Worm (Caenorhabditis elegans) whole organism, L3 larva: ENCODE results near the gene rps-3.

ENCODE experiments used
- R02D3.7 ChIP-seq: fragments of 150-350 bp; optimal IDR thresholded peaks from 2 replicates; lab custom pipeline; 2014; ENCODE audit warnings: missing biosample characterization, missing genetic modification characterization
- ZK546.5 ChIP-seq: sonication (generic microtip); optimal IDR thresholded peaks from 2 replicates; lab custom pipeline; 2017; ENCODE audit warnings: missing biosample characterization, missing genetic modification characterization
- aly-2 ChIP-seq: fragments of 150-350 bp; optimal IDR thresholded peaks from 2 replicates; lab custom pipeline; 2014; ENCODE audit warnings: missing biosample characterization, missing genetic modification characterization
- ama-1 ChIP-seq: fragments of 150-350 bp; optimal IDR thresholded peaks from 2 replicates; lab custom pipeline; 2018
- ceh-16 ChIP-seq: sonication (generic microtip); optimal IDR thresholded peaks from 2 replicates; lab custom pipeline; 2017; ENCODE audit warnings: missing biosample characterization, missing genetic modification characterization
- ceh-28 ChIP-seq: fragments of 150-350 bp; optimal IDR thresholded peaks from 2 replicates; lab custom pipeline; 2014; ENCODE audit warnings: missing biosample characterization, missing genetic modification reagents, missing genetic modification characterization
- ceh-82 ChIP-seq: fragments of 150-350 bp; optimal IDR thresholded peaks from 2 replicates; lab custom pipeline; 2014; ENCODE audit warnings: missing biosample characterization, missing genetic modification characterization
- ceh-9 ChIP-seq: sonication (generic microtip); optimal IDR thresholded peaks from 2 replicates; lab custom pipeline; 2018; ENCODE audit warnings: missing biosample characterization, missing genetic modification characterization
- daf-12 ChIP-seq: fragments of 150-350 bp; optimal IDR thresholded peaks from 2 replicates; lab custom pipeline; 2014; ENCODE audit warnings: missing biosample characterization, missing genetic modification reagents, missing genetic modification characterization
- egl-27 ChIP-seq: sonication (generic microtip); optimal IDR thresholded peaks from 4 replicates; lab custom pipeline; 2017; ENCODE audit warnings: missing biosample characterization, missing genetic modification reagents, missing genetic modification characterization
- egl-5 ChIP-seq: fragments of 150-350 bp; optimal IDR thresholded peaks from 2 replicates; lab custom pipeline; 2017; ENCODE audit warnings: missing biosample characterization, missing genetic modification reagents, missing genetic modification characterization, inconsistent platforms
- elt-1 ChIP-seq: fragments of 150-350 bp; optimal IDR thresholded peaks from 2 replicates; lab custom pipeline; 2014; ENCODE audit warnings: missing biosample characterization, missing genetic modification characterization
- elt-2 ChIP-seq: sonication (generic microtip); optimal IDR thresholded peaks from 2 replicates; lab custom pipeline; 2016; ENCODE audit warnings: missing genetic modification reagents, mild to moderate bottlenecking, missing genetic modification characterization, missing compliant biosample characterization
- elt-3 ChIP-seq, 3 experiments: fragments of 150-350 bp in 1 of 3; sonication (generic microtip) in 2 of 3; optimal IDR thresholded peaks; 2 replicates in 2 of 3; 4 replicates in 1 of 3; lab custom pipeline; 2014 to 2017; ENCODE audit warnings: missing biosample characterization in 3 of 3, missing genetic modification characterization in 3 of 3
- eor-1 ChIP-seq, 2 experiments: fragments of 150-350 bp; optimal IDR thresholded peaks; 2 replicates each; lab custom pipeline; 2014 to 2018; ENCODE audit warnings: missing biosample characterization in 2 of 2, missing genetic modification characterization in 2 of 2
- fkh-10 ChIP-seq: sonication (generic microtip); optimal IDR thresholded peaks from 2 replicates; lab custom pipeline; 2017; ENCODE audit warnings: missing biosample characterization, missing genetic modification reagents, missing genetic modification characterization
- fkh-2 ChIP-seq: fragments of 150-350 bp; optimal IDR thresholded peaks from 2 replicates; lab custom pipeline; 2014; ENCODE audit warnings: missing biosample characterization, missing genetic modification reagents, missing genetic modification characterization
- fos-1 ChIP-seq: fragments of 150-350 bp; optimal IDR thresholded peaks from 2 replicates; lab custom pipeline; 2014; ENCODE audit warnings: missing biosample characterization, missing genetic modification characterization
- hmg-11 ChIP-seq: sonication (generic microtip); optimal IDR thresholded peaks from 2 replicates; lab custom pipeline; 2016; ENCODE audit warnings: missing genetic modification characterization, missing compliant biosample characterization
- jun-1 ChIP-seq: fragments of 150-350 bp; optimal IDR thresholded peaks from 2 replicates; lab custom pipeline; 2014; ENCODE audit warnings: missing biosample characterization, missing genetic modification reagents, missing genetic modification characterization
- lin-15B ChIP-seq: fragments of 150-350 bp; optimal IDR thresholded peaks from 2 replicates; lab custom pipeline; 2014; ENCODE audit warnings: missing biosample characterization, missing genetic modification characterization
- lin-39 ChIP-seq: fragments of 150-350 bp; optimal IDR thresholded peaks from 2 replicates; lab custom pipeline; 2018; ENCODE audit warnings: missing biosample characterization, missing genetic modification reagents, missing genetic modification characterization
- lsy-12 ChIP-seq: sonication (generic microtip); optimal IDR thresholded peaks from 2 replicates; lab custom pipeline; 2016; ENCODE audit warnings: mild to moderate bottlenecking, missing genetic modification characterization, missing compliant biosample characterization
- mdl-1 ChIP-seq: fragments of 150-350 bp; optimal IDR thresholded peaks from 2 replicates; lab custom pipeline; 2014; ENCODE audit warnings: missing biosample characterization, missing genetic modification characterization
- mml-1 ChIP-seq: fragments of 150-350 bp; sonication (generic microtip); optimal IDR thresholded peaks from 3 replicates; lab custom pipeline; 2014; ENCODE audit warnings: missing biosample characterization, missing genetic modification characterization
- nfya-1 ChIP-seq: sonication (generic microtip); optimal IDR thresholded peaks from 2 replicates; lab custom pipeline; 2017; ENCODE audit warnings: missing genetic modification characterization, mild to moderate bottlenecking, missing compliant biosample characterization, antibody characterized with exemption, moderate library complexity; ENCODE audit not compliant: insufficient read depth
- nhr-11 ChIP-seq: fragments of 150-350 bp; optimal IDR thresholded peaks from 2 replicates; lab custom pipeline; 2014; ENCODE audit warnings: missing biosample characterization, missing genetic modification characterization
- nhr-12 ChIP-seq: fragments of 150-350 bp; optimal IDR thresholded peaks from 2 replicates; lab custom pipeline; 2014; ENCODE audit warnings: missing biosample characterization, missing genetic modification characterization
- nhr-23 ChIP-seq: fragments of 150-350 bp; optimal IDR thresholded peaks from 2 replicates; lab custom pipeline; 2014; ENCODE audit warnings: missing biosample characterization, missing genetic modification reagents, missing genetic modification characterization
- nhr-237 ChIP-seq: fragments of 150-350 bp; optimal IDR thresholded peaks from 2 replicates; lab custom pipeline; 2014; ENCODE audit warnings: missing biosample characterization, missing genetic modification characterization
- nhr-25 ChIP-seq: sonication (generic microtip); optimal IDR thresholded peaks from 2 replicates; lab custom pipeline; 2017; ENCODE audit warnings: missing biosample characterization, missing genetic modification characterization
- nhr-28 ChIP-seq: fragments of 150-350 bp; optimal IDR thresholded peaks from 2 replicates; lab custom pipeline; 2014; ENCODE audit warnings: missing biosample characterization, missing genetic modification characterization
- nhr-43 ChIP-seq: sonication (generic microtip); optimal IDR thresholded peaks from 2 replicates; lab custom pipeline; 2016; ENCODE audit warnings: mild to moderate bottlenecking, missing genetic modification characterization, missing compliant biosample characterization; ENCODE audit not compliant: poor library complexity, severe bottlenecking
- nhr-67 ChIP-seq: fragments of 150-350 bp; optimal IDR thresholded peaks from 2 replicates; lab custom pipeline; 2014; ENCODE audit warnings: missing biosample characterization, missing genetic modification characterization
- nhr-76 ChIP-seq: fragments of 150-350 bp; sonication (generic microtip); optimal IDR thresholded peaks from 5 replicates; lab custom pipeline; 2014; ENCODE audit warnings: missing biosample characterization, missing genetic modification characterization
- nhr-77 ChIP-seq: fragments of 150-350 bp; optimal IDR thresholded peaks from 2 replicates; lab custom pipeline; 2014; ENCODE audit warnings: missing biosample characterization, missing genetic modification characterization
- pha-4 ChIP-seq: fragments of 150-350 bp; optimal IDR thresholded peaks from 2 replicates; lab custom pipeline; 2014; ENCODE audit warnings: missing biosample characterization, missing genetic modification reagents, missing genetic modification characterization
- pqm-1 ChIP-seq: fragments of 150-350 bp; optimal IDR thresholded peaks from 2 replicates; lab custom pipeline; 2017; ENCODE audit warnings: missing biosample characterization, missing genetic modification characterization, inconsistent platforms
- sea-2 ChIP-seq: fragments of 150-350 bp; sonication (generic microtip); optimal IDR thresholded peaks from 4 replicates; lab custom pipeline; 2014; ENCODE audit warnings: missing biosample characterization, missing genetic modification reagents, missing genetic modification characterization
- skn-1 ChIP-seq: fragments of 150-350 bp; optimal IDR thresholded peaks from 2 replicates; lab custom pipeline; 2014; ENCODE audit warnings: missing biosample characterization, missing genetic modification characterization
- snpc-4 ChIP-seq: fragments of 150-350 bp; optimal IDR thresholded peaks from 2 replicates; lab custom pipeline; 2014; ENCODE audit warnings: missing biosample characterization, missing genetic modification characterization
- tbx-2 ChIP-seq: sonication (generic microtip); optimal IDR thresholded peaks from 2 replicates; lab custom pipeline; 2016; ENCODE audit warnings: mild to moderate bottlenecking, missing genetic modification characterization, missing compliant biosample characterization
- unc-39 ChIP-seq: sonication (generic microtip); optimal IDR thresholded peaks from 4 replicates; lab custom pipeline; 2017; ENCODE audit warnings: missing biosample characterization, missing genetic modification characterization
- unc-62 ChIP-seq: fragments of 150-350 bp; sonication (generic microtip); optimal IDR thresholded peaks from 4 replicates; lab custom pipeline; 2014; ENCODE audit warnings: missing biosample characterization, missing genetic modification reagents, missing genetic modification characterization
- zag-1 ChIP-seq: fragments of 150-350 bp; optimal IDR thresholded peaks from 2 replicates; lab custom pipeline; 2014; ENCODE audit warnings: missing biosample characterization, missing genetic modification characterization
- ztf-11 ChIP-seq: fragments of 150-350 bp; optimal IDR thresholded peaks from 2 replicates; lab custom pipeline; 2014; ENCODE audit warnings: missing biosample characterization, missing genetic modification characterization
- ztf-4 ChIP-seq: fragments of 150-350 bp; optimal IDR thresholded peaks from 2 replicates; lab custom pipeline; 2014; ENCODE audit warnings: missing biosample characterization, missing genetic modification characterization

rps-3 gene

DNA sequence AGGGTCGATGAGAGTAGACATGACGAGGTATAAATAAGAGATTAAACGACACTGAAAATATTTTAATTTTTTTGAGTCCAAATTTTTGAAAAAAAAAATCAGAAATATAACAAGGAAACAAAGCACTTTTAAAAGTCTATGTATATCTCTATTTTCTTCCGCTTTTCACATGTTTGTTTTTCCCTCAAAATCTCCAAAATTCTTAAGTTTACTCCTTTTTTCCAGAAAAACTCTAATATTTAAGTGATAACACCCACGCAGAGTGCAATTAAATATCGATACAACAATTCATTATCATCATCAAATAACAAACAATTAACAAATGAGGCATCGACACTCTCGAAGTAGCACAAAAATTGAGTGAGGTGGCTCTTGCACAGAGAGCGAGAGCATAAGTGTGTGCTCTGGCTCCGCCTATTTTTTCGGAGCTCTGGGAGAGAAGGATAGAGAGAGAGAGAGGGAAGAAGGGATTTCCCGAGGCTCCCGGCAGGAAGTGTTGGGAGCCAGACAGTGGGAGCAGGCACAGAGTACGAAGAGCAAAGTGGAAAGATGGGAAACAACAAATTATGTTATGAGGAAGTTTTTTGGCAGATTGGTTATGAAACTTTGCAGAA is 48.8 kb upstream of the rps-3 start, which contains the start of gene anmt-2:
Gene anmt-2 (minus strand): TSS at position 51 of the 614 bp plus-strand sequence.
- TF ChIP-seq egl-5 (tag; lab: Kevin White, UChicago), result peak; percentile 35
- TF ChIP-seq pha-4 (tag; lab: Kevin White, UChicago), result peak; percentile 57
- no peak for TF ChIP-seq mml-1 (tag; lab: Kevin White, UChicago)

DNA sequence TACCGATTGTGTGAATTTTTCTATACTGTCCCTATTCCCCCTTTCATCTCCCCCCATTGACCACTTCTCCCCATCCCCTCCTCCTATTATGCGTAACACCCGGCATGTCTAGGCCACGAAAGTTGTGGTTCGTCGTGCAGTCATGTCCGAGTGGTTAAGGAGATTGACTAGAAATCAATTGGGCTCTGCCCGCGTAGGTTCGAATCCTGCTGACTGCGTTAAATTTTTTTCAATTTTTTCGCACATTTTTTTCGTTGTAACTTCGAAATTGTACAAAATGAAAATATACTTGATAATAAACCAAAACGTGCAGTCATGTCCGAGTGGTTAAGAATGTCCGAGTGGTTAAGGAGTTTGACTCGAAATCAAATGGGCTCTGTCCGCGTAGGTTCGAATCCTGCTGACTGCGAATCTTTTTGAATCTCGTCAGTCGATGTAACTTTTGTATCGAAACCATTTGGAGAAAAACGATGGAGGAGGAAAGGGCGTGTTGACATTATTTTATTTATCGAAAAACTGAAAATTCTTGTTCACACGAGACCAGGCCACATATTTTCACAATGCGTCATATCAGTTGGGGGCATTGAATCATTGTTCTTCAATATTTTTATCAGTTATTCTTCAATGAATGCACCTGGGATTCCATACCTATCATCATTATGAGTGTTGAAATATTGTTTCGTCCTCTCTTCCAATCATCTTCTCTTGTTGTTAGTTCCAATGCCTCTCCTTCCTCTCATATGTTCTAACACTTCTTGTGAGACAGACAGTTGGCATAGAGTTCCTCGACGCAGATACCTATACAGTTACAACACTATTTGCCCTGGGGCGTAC is 47.7 kb upstream of the rps-3 start, which contains the start of gene nfm-1:
Gene nfm-1 (plus strand): TSS at position 812 of the 834 bp plus-strand sequence.
- TF ChIP-seq fkh-2 (tag; lab: Kevin White, UChicago) (no peak), ama-1 (lab: Kevin White, UChicago) (no peak), pha-4 (tag; lab: Kevin White, UChicago) (peak; percentile 54), sea-2 (GFP tag; lab: Kevin White, UChicago) (no peak), zag-1 (no peak), nfya-1 (peak; percentile 68), nhr-23 (tag; lab: Kevin White, UChicago) (peak; percentile 63), nhr-28 (tag; lab: Kevin White, UChicago) (no peak), nhr-11 (tag; lab: Kevin White, UChicago) (no peak), lin-39 (tag; lab: Kevin White, UChicago) (no peak), lsy-12 (tag; lab: Kevin White, UChicago) (peak; percentile 55), nhr-12 (no peak), egl-5 (tag; lab: Kevin White, UChicago) (peak; percentile 38), elt-1 (tag; lab: Kevin White, UChicago) (no peak), skn-1 (tag; lab: Kevin White, UChicago) (peak; percentile 47), lin-15B (tag; lab: Kevin White, UChicago) (peak; percentile 48), ceh-9 (tag; lab: Kevin White, UChicago) (no peak), nhr-67 (tag; lab: Kevin White, UChicago) (no peak), ztf-11 (no peak), nhr-237 (tag; lab: Kevin White, UChicago) (no peak), unc-39 (tag; lab: Kevin White, UChicago) (no peak), R02D3.7 (tag; lab: Kevin White, UChicago) (peak; percentile 5), daf-12 (tag; lab: Kevin White, UChicago) (no peak), snpc-4 (tag; lab: Kevin White, UChicago) (peak; percentile 27), jun-1 (tag; lab: Kevin White, UChicago) (peak; percentile 78), nhr-77 (tag; lab: Kevin White, UChicago) (no peak), unc-62 (no peak), elt-2 (tag; lab: Kevin White, UChicago) (peak; percentile 94), nhr-43 (tag; lab: Kevin White, UChicago) (peak; percentile 55), mml-1 (tag; lab: Kevin White, UChicago) (no peak), ceh-16 (tag; lab: Kevin White, UChicago) (no peak), egl-27 (tag; lab: Kevin White, UChicago) (peak; percentile 64), aly-2 (peak; percentile 22), mdl-1 (tag; lab: Kevin White, UChicago) (no peak), ztf-4 (tag; lab: Kevin White, UChicago) (no peak), fkh-10 (GFP tag; lab: Kevin White, UChicago) (peak; percentile 47), eor-1 (tag; optimal IDR thresholded peaks at IDR 0.05; lab: Kevin White, UChicago) (no peak), pqm-1 (tag; lab: Kevin White, UChicago) (peak; percentile 60), nhr-25 (tag; lab: Kevin White, UChicago) (peak; percentile 48), tbx-2 (tag; lab: Kevin White, UChicago) (peak; percentile 20), ceh-28 (peak; percentile 42), ZK546.5 (tag; lab: Kevin White, UChicago) (no peak), ceh-82 (no peak), nhr-76 (tag; lab: Kevin White, UChicago) (no peak), fos-1 (tag; lab: Kevin White, UChicago) (no peak), elt-3 (tag; optimal IDR thresholded peaks at IDR 0.05; lab: Kevin White, UChicago) (peak in 1 of 3 experiments; percentile 44), hmg-11 (peak; percentile 68)
